Worm (Caenorhabditis elegans) whole organism, L4 larva: ENCODE measurements around the gene sma-3.
A peak's percentile ranks its signal among the peaks of the same experiment; 100 is the strongest.

ENCODE experiments used
- D1046.2 ChIP-seq: fragments of 200-800 bp; sonication (Bioruptor generic); IDR thresholded peaks from 2 replicates; pipeline ENCODE4 v1.3.6; 2022; ENCODE audit warnings: missing genetic modification characterization, missing compliant biosample characterization
- F44E2.7 ChIP-seq: fragments of 200-800 bp; sonication (Bioruptor generic); IDR thresholded peaks from 2 replicates; pipeline ENCODE4 v2.1.2; 2022; ENCODE audit warnings: missing genetic modification characterization, missing compliant biosample characterization
- T20F7.1 ChIP-seq: fragments of 200-800 bp; sonication (Bioruptor generic); optimal IDR thresholded peaks from 2 replicates; lab custom pipeline; 2018; ENCODE audit warnings: mild to moderate bottlenecking, missing genetic modification characterization, missing compliant biosample characterization
- T26A8.4 ChIP-seq: fragments of 200-800 bp; sonication (Bioruptor generic); IDR thresholded peaks from 2 replicates; pipeline ENCODE4 v1.3.6; 2022; ENCODE audit warnings: missing genetic modification characterization, missing compliant biosample characterization
- ZK546.5 ChIP-seq, 2 experiments: sonication (generic microtip); optimal IDR thresholded peaks; 2 replicates each; lab custom pipeline; 2017; ENCODE audit warnings: missing biosample characterization in 2 of 2, missing genetic modification characterization in 2 of 2
- aha-1 ChIP-seq: fragments of 150-350 bp; peaks from one replicate; lab custom pipeline; 2014; ENCODE audit warnings: missing biosample characterization, missing genetic modification characterization
- arid-1 ChIP-seq: fragments of 200-800 bp; sonication (Bioruptor generic); conservative IDR thresholded peaks from 2 replicates; pipeline ENCODE4 v1.3.6; 2022; ENCODE audit warnings: missing genetic modification reagents, missing genetic modification characterization, missing compliant biosample characterization
- ceh-20 ChIP-seq: fragments of 200-800 bp; sonication (Bioruptor generic); IDR thresholded peaks from 2 replicates; pipeline ENCODE4 v1.3.6; 2022; ENCODE audit warnings: missing genetic modification reagents, missing genetic modification characterization, missing compliant biosample characterization
- ceh-44 ChIP-seq: fragments of 200-800 bp; sonication (Bioruptor generic); IDR thresholded peaks from 2 replicates; pipeline ENCODE4 v1.3.6; 2022; ENCODE audit warnings: missing genetic modification reagents, missing genetic modification characterization, missing compliant biosample characterization
- ceh-82 ChIP-seq: sonication (generic microtip); optimal IDR thresholded peaks from 2 replicates; lab custom pipeline; 2017; ENCODE audit warnings: missing biosample characterization, missing genetic modification characterization
- ctbp-1 ChIP-seq: fragments of 200-800 bp; sonication (Bioruptor generic); IDR thresholded peaks from 2 replicates; pipeline ENCODE4 v1.3.6; 2022; ENCODE audit warnings: missing genetic modification reagents, missing genetic modification characterization, missing compliant biosample characterization
- daf-16 ChIP-seq, 3 experiments: sonication (generic microtip); optimal IDR thresholded peaks; 2 replicates each; lab custom pipeline; 2016 to 2017; ENCODE audit warnings: missing genetic modification characterization in 3 of 3, missing genetic modification reagents in 3 of 3, mild to moderate bottlenecking in 2 of 3, missing compliant biosample characterization in 2 of 3, missing biosample characterization in 1 of 3, moderate library complexity in 1 of 3
- daf-19 ChIP-seq: fragments of 200-800 bp; sonication (Bioruptor generic); conservative IDR thresholded peaks from 2 replicates; pipeline ENCODE4 v1.3.6; 2022; ENCODE audit warnings: missing genetic modification characterization, missing compliant biosample characterization
- daf-8 ChIP-seq: fragments of 200-800 bp; sonication (Bioruptor generic); IDR thresholded peaks from 2 replicates; pipeline ENCODE4 v1.3.6; 2022; ENCODE audit warnings: missing genetic modification characterization, missing compliant biosample characterization
- dmd-6 ChIP-seq: fragments of 200-800 bp; sonication (Bioruptor generic); IDR thresholded peaks from 2 replicates; pipeline ENCODE4 v1.3.6; 2022; ENCODE audit warnings: missing genetic modification reagents, missing genetic modification characterization, missing compliant biosample characterization
- dmd-8 ChIP-seq: fragments of 200-800 bp; sonication (Bioruptor generic); IDR thresholded peaks from 2 replicates; pipeline ENCODE4 v1.3.6; 2022; ENCODE audit warnings: missing genetic modification characterization, missing compliant biosample characterization
- dpl-1 ChIP-seq: fragments of 150-350 bp; optimal IDR thresholded peaks from 2 replicates; lab custom pipeline; 2014; ENCODE audit warnings: missing biosample characterization, missing genetic modification reagents, missing genetic modification characterization
- duxl-1 ChIP-seq: sonication (generic microtip); optimal IDR thresholded peaks from 2 replicates; lab custom pipeline; 2016; ENCODE audit warnings: mild to moderate bottlenecking, missing genetic modification characterization, moderate library complexity, missing compliant biosample characterization; ENCODE audit not compliant: poor library complexity
- egl-27 ChIP-seq: sonication (generic microtip); optimal IDR thresholded peaks from 3 replicates; lab custom pipeline; 2017; ENCODE audit warnings: missing biosample characterization, missing genetic modification reagents, missing genetic modification characterization
- egl-43 ChIP-seq: fragments of 200-800 bp; sonication (Bioruptor generic); IDR thresholded peaks from 2 replicates; pipeline ENCODE4 v1.3.6; 2022; ENCODE audit warnings: missing genetic modification reagents, missing genetic modification characterization, missing compliant biosample characterization
- fkh-10 ChIP-seq: fragments of 150-350 bp; optimal IDR thresholded peaks from 2 replicates; lab custom pipeline; 2014; ENCODE audit warnings: missing biosample characterization, missing genetic modification reagents, missing genetic modification characterization
- fos-1 ChIP-seq: fragments of 150-350 bp; optimal IDR thresholded peaks from 2 replicates; lab custom pipeline; 2014; ENCODE audit warnings: missing biosample characterization, missing genetic modification characterization
- hlh-11 ChIP-seq: fragments of 200-800 bp; sonication (Bioruptor generic); optimal IDR thresholded peaks from 2 replicates; lab custom pipeline; 2018; ENCODE audit warnings: mild to moderate bottlenecking, missing genetic modification characterization, missing compliant biosample characterization
- hlh-30 ChIP-seq: sonication (generic microtip); optimal IDR thresholded peaks from 2 replicates; lab custom pipeline; 2017; ENCODE audit warnings: antibody characterized with exemption, mild to moderate bottlenecking, missing genetic modification characterization, missing compliant biosample characterization; ENCODE audit not compliant: insufficient read depth
- mdl-1 ChIP-seq, 2 experiments: fragments of 150-350 bp in 1 of 2; sonication (generic microtip) in 1 of 2; optimal IDR thresholded peaks; 2 replicates each; lab custom pipeline; 2014 to 2017; ENCODE audit warnings: missing biosample characterization in 2 of 2, missing genetic modification characterization in 2 of 2
- mxl-2 ChIP-seq: fragments of 200-800 bp; sonication (Bioruptor generic); conservative IDR thresholded peaks from 2 replicates; pipeline ENCODE4 v1.3.6; 2022; ENCODE audit warnings: missing genetic modification reagents, missing genetic modification characterization, missing compliant biosample characterization
- mxl-3 ChIP-seq: fragments of 200-800 bp; sonication (Bioruptor generic); optimal IDR thresholded peaks from 2 replicates; lab custom pipeline; 2018; ENCODE audit warnings: mild to moderate bottlenecking, missing genetic modification characterization, missing compliant biosample characterization
- nhr-10 ChIP-seq: fragments of 150-350 bp; optimal IDR thresholded peaks from 2 replicates; lab custom pipeline; 2014; ENCODE audit warnings: missing biosample characterization, missing genetic modification characterization
- nhr-102 ChIP-seq: sonication (generic microtip); optimal IDR thresholded peaks from 2 replicates; lab custom pipeline; 2016; ENCODE audit warnings: mild to moderate bottlenecking, missing genetic modification characterization, moderate library complexity, missing compliant biosample characterization
- nhr-11 ChIP-seq: fragments of 150-350 bp; optimal IDR thresholded peaks from 2 replicates; lab custom pipeline; 2014; ENCODE audit warnings: missing biosample characterization, missing genetic modification characterization
- nhr-237 ChIP-seq: sonication (generic microtip); optimal IDR thresholded peaks from 2 replicates; lab custom pipeline; 2017; ENCODE audit warnings: missing biosample characterization, missing genetic modification characterization
- nhr-28 ChIP-seq: fragments of 150-350 bp; optimal IDR thresholded peaks from 2 replicates; lab custom pipeline; 2014; ENCODE audit warnings: missing biosample characterization, missing genetic modification characterization
- nhr-41 ChIP-seq: fragments of 200-800 bp; sonication (Bioruptor generic); IDR thresholded peaks from 2 replicates; pipeline ENCODE4 v1.3.6; 2022; ENCODE audit warnings: missing genetic modification reagents, missing genetic modification characterization, missing compliant biosample characterization
- nhr-42 ChIP-seq: fragments of 200-800 bp; sonication (Bioruptor generic); IDR thresholded peaks from 2 replicates; pipeline ENCODE4 v1.3.6; 2022; ENCODE audit warnings: missing genetic modification characterization, missing compliant biosample characterization
- nhr-48 ChIP-seq: sonication (generic microtip); optimal IDR thresholded peaks from 2 replicates; lab custom pipeline; 2016; ENCODE audit warnings: mild to moderate bottlenecking, missing genetic modification characterization, missing compliant biosample characterization
- pha-4 ChIP-seq, 2 experiments: fragments of 150-350 bp in 1 of 2; fragments of 200-800 bp in 1 of 2; sonication (Bioruptor generic) in 1 of 2; IDR thresholded peaks in 1 of 2; optimal IDR thresholded peaks in 1 of 2; 2 replicates each; pipeline versions ENCODE4 v1.3.6 to Lab custom; 2014 to 2022; ENCODE audit warnings: missing genetic modification characterization in 2 of 2, missing genetic modification reagents in 2 of 2, missing biosample characterization in 1 of 2, missing compliant biosample characterization in 1 of 2
- php-3 ChIP-seq: fragments of 200-800 bp; sonication (Bioruptor generic); IDR thresholded peaks from 2 replicates; pipeline ENCODE4 v1.3.6; 2022; ENCODE audit warnings: missing genetic modification reagents, missing genetic modification characterization, missing compliant biosample characterization
- pqm-1 ChIP-seq: sonication (generic microtip); optimal IDR thresholded peaks from 2 replicates; lab custom pipeline; 2017; ENCODE audit warnings: missing biosample characterization, missing genetic modification characterization
- rbr-2 ChIP-seq: sonication (generic microtip); optimal IDR thresholded peaks from 2 replicates; lab custom pipeline; 2016; ENCODE audit warnings: missing genotype, missing genetic modification characterization, missing compliant biosample characterization
- snpc-1.2 ChIP-seq: fragments of 200-800 bp; sonication (Bioruptor generic); IDR thresholded peaks from 2 replicates; pipeline ENCODE4 v1.3.6; 2022; ENCODE audit warnings: missing genetic modification reagents, missing genetic modification characterization, missing compliant biosample characterization
- snpc-4 ChIP-seq: fragments of 150-350 bp; optimal IDR thresholded peaks from 2 replicates; lab custom pipeline; 2014; ENCODE audit warnings: missing biosample characterization, missing genetic modification characterization
- unc-62 ChIP-seq, 3 experiments: fragments of 150-350 bp in 1 of 3; sonication (generic microtip); optimal IDR thresholded peaks in 2 of 3; peaks in 1 of 3; 1 replicate in 1 of 3; 2 replicates in 2 of 3; lab custom pipeline; 2014 to 2017; ENCODE audit warnings: missing biosample characterization in 3 of 3, missing genetic modification characterization in 3 of 3, missing genetic modification reagents in 3 of 3, missing genotype in 1 of 3
- vab-7 ChIP-seq: fragments of 200-800 bp; sonication (Bioruptor generic); IDR thresholded peaks from 2 replicates; pipeline ENCODE4 v1.3.6; 2022; ENCODE audit warnings: missing genetic modification reagents, missing genetic modification characterization, missing compliant biosample characterization
- ztf-7 ChIP-seq: fragments of 150-350 bp; optimal IDR thresholded peaks from 2 replicates; lab custom pipeline; 2014; ENCODE audit warnings: missing biosample characterization, missing genetic modification characterization

The sma-3 gene

DNA sequence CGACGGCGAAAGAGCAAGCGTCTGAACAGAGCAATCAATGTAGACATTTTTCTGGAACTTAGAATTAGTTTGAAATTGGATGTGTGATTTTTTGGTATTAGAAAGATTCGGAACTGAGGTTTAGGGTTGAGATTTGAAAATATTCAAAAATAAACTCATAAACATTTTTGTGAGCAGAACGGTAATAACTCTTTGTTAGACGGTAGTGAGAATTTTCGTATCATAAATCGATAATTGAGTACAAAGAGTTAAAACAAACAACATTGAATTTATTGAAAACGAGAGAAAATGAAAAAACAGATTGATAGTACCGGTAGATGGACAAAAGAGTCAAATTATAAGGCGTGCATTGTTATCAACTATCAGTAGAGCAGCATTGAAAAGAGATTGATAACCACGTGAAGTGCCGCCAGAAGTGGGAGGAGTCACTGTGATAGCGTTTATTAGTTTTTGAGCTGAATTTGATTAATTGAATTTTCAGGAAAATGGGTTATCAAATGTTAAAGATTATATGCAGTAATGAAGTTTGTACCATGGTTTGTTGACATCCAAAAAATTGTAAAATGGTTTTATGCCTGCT lies 44.4 kb downstream of the sma-3 start, which contains the start of gene F28F5.6 (continued):
- peak in 1 of 2 experiments; percentile 50 for TF ChIP-seq mdl-1 (tag; optimal IDR thresholded peaks at IDR 0.05; lab: Kevin White, UChicago)
- TF ChIP-seq hlh-11 (tag; lab: Kevin White, UChicago), result peak; percentile 64
- 0 out of 2 replicates have a peak, but pooled peaks have one; percentile 45 for TF ChIP-seq ceh-20 (GFP tag; lab: Robert Waterston, UW)
- TF ChIP-seq nhr-237 (tag; lab: Kevin White, UChicago), result no peak
- no peak for TF ChIP-seq arid-1 (GFP tag; lab: Robert Waterston, UW)
- TF ChIP-seq snpc-1.2 (GFP tag; lab: Robert Waterston, UW), result no peak
- TF ChIP-seq duxl-1, result no peak
- no peak for TF ChIP-seq mxl-2 (GFP tag; lab: Robert Waterston, UW)
- no peak for TF ChIP-seq ZK546.5 (tag; optimal IDR thresholded peaks at IDR 0.05; lab: Kevin White, UChicago)
- no peak for TF ChIP-seq fos-1 (tag; lab: Kevin White, UChicago)
- TF ChIP-seq php-3 (GFP tag; lab: Robert Waterston, UW), result peak; percentile 83

DNA sequence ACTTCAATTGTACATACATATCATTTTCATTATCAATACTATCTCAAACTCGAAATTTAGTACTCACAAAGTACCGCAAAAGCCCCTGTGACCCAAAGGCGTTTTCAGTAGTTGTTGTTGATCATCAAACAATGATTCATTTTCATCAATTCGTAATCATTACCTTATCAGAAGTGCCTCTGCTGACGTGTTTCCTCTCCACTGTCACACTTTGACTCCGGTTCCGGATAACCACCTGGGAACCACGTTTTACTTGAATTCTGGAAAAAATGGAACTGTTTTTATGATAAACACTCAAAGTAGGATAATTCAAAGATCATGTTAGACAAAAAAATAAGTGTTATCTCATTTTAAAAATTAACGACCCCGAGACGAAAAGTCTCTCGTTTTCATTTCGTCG lies 45.7 kb downstream of the sma-3 start:
- TF ChIP-seq dpl-1 (GFP tag; lab: Kevin White, UChicago), result no peak
- TF ChIP-seq nhr-28 (tag; lab: Kevin White, UChicago), result peak; percentile 7
- no peak for TF ChIP-seq pqm-1 (tag; lab: Kevin White, UChicago)
- peak; percentile 21; the same call in 1 of the 2 replicates for TF ChIP-seq dmd-6 (GFP tag; lab: Robert Waterston, UW)
- no peak for TF ChIP-seq mxl-2 (GFP tag; lab: Robert Waterston, UW)
- no peak for TF ChIP-seq nhr-42 (GFP tag; lab: Robert Waterston, UW)
- TF ChIP-seq F44E2.7 (GFP tag; lab: Robert Waterston, UW), result no peak
- no peak for TF ChIP-seq ceh-44 (GFP tag; lab: Robert Waterston, UW)
- TF ChIP-seq daf-16 (GFP tag; optimal IDR thresholded peaks at IDR 0.05; lab: Kevin White, UChicago), result no peak
- TF ChIP-seq daf-16 (tag; optimal IDR thresholded peaks at IDR 0.05; lab: Kevin White, UChicago), result peak; percentile 76
- TF ChIP-seq nhr-48 (tag; lab: Kevin White, UChicago), result no peak
- no peak for TF ChIP-seq aha-1
- peak in 1 of 2 experiments; percentile 23 for TF ChIP-seq unc-62 (GFP tag; optimal IDR thresholded peaks at IDR 0.05 in 1 of 2; lab: Kevin White, UChicago)
- TF ChIP-seq unc-62 (tag; optimal IDR thresholded peaks at IDR 0.05; lab: Kevin White, UChicago), result no peak
- no peak for TF ChIP-seq T20F7.1 (GFP tag; lab: Kevin White, UChicago)
- TF ChIP-seq rbr-2 (tag; lab: Kevin White, UChicago), result no peak
- TF ChIP-seq hlh-11 (tag; lab: Kevin White, UChicago), result peak; percentile 60
- no peak for TF ChIP-seq ztf-7 (tag; lab: Kevin White, UChicago)
- no peak for TF ChIP-seq mxl-3
- TF ChIP-seq nhr-11 (tag; lab: Kevin White, UChicago), result no peak
- TF ChIP-seq ceh-82 (tag; lab: Kevin White, UChicago), result no peak
- TF ChIP-seq fkh-10, result no peak
- no peak for TF ChIP-seq egl-27
- TF ChIP-seq vab-7, result no peak
- no peak for TF ChIP-seq daf-8
- no peak for TF ChIP-seq nhr-10 (tag; lab: Kevin White, UChicago)
- peak; percentile 32; the same call in 1 of the 2 replicates for TF ChIP-seq php-3 (GFP tag; lab: Robert Waterston, UW)
- no peak for TF ChIP-seq nhr-41 (GFP tag; lab: Robert Waterston, UW)
- TF ChIP-seq ctbp-1, result no peak
- no peak for TF ChIP-seq snpc-4

DNA sequence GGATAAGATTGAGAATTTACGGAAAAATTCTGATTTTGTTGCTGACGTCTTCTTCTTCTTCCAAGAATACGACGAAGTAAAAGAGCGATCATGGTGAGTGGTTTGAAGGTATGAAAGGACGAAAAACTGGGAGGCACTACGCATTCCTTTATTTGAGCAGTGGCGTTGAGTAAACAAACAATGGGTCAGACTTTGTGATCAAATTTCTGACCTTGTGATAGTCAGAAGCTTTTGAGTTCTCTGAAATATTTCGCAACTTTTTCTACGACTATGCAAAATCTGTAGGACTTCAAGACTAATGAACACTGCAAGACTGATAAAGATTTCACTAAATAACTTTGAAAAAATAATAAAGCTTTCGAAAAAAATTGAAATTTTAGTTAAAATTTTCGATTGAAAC lies 46.8 kb downstream of the sma-3 start, which contains the start of gene F28F5.4:
Gene F28F5.4 (minus strand): TSS at position 104 of the 400 bp plus-strand sequence.
- TF ChIP-seq ceh-82 (tag; lab: Kevin White, UChicago), result no peak
- no peak for TF ChIP-seq dmd-8 (GFP tag; lab: Robert Waterston, UW)
- 0 out of 2 replicates have a peak, but pooled peaks have one; percentile 27 for TF ChIP-seq php-3 (GFP tag; lab: Robert Waterston, UW)
- TF ChIP-seq daf-16 (GFP tag; optimal IDR thresholded peaks at IDR 0.05; lab: Kevin White, UChicago), result no peak
- TF ChIP-seq daf-16 (tag; optimal IDR thresholded peaks at IDR 0.05; lab: Kevin White, UChicago), result peak; percentile 44
- TF ChIP-seq aha-1, result peak; percentile 87
- TF ChIP-seq mxl-3, result no peak
- peak; percentile 53 for TF ChIP-seq hlh-30 (tag; lab: Kevin White, UChicago)
- TF ChIP-seq daf-19 (GFP tag; lab: Robert Waterston, UW), result 0 out of 2 replicates have a peak, but pooled peaks have one; percentile 10
- no peak for TF ChIP-seq fos-1 (tag; lab: Kevin White, UChicago)
- TF ChIP-seq nhr-102 (tag; lab: Kevin White, UChicago), result peak; percentile 21
- no peak for TF ChIP-seq snpc-1.2 (GFP tag; lab: Robert Waterston, UW)
- no peak for TF ChIP-seq ceh-20 (GFP tag; lab: Robert Waterston, UW)
- TF ChIP-seq T26A8.4 (GFP tag; lab: Robert Waterston, UW), result no peak
- no peak for TF ChIP-seq dmd-6 (GFP tag; lab: Robert Waterston, UW)
- TF ChIP-seq pha-4 (GFP tag; IDR thresholded peaks at IDR 0.05; lab: Robert Waterston, UW), result no peak
- TF ChIP-seq pha-4 (tag; optimal IDR thresholded peaks at IDR 0.05; lab: Kevin White, UChicago), result no peak
- TF ChIP-seq egl-43 (GFP tag; lab: Robert Waterston, UW), result 0 out of 2 replicates have a peak, but pooled peaks have one; percentile 27
- TF ChIP-seq D1046.2 (GFP tag; lab: Robert Waterston, UW), result no peak
